Worm (Caenorhabditis elegans): ENCODE results near the gene EGAP1.1.

DNA sequence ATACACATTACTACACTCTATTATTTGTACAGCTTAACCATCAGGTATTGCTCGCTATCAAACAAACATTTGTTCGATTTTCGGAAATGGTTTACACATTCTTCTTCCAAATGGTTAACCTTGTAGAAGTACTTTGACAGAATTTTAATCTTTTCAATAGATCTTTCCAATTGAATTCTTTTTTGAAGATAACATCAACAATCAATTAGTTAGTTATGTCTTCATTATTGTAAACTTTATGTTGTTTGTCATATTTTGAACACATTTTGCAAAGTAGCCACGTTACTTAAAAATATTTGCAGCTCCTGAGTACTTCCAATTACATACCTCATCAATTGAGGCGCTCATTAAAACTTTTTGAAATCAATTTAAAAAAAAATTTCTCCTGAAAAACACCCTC, 28.3 kb upstream of the EGAP1.1 start:
- TF ChIP-seq nhr-77 (tag; optimal IDR thresholded peaks at IDR 0.05) (no peak), nhr-10 (tag; optimal IDR thresholded peaks at IDR 0.05) (no peak), peb-1 (tag; optimal IDR thresholded peaks at IDR 0.05) (no peak)
